Worm (Caenorhabditis elegans) whole organism, late embryonic: Measurements from ENCODE around the gene F44G4.6.
A peak's percentile ranks its signal among the peaks of the same experiment; 100 is the strongest.

ENCODE experiments used
- C08G9.2 ChIP-seq: sonication (generic microtip); optimal IDR thresholded peaks from 2 replicates; lab custom pipeline; 2016; ENCODE audit warnings: mild to moderate bottlenecking, missing genetic modification characterization, moderate library complexity, missing compliant biosample characterization
- F13H6.1 ChIP-seq: sonication (generic microtip); optimal IDR thresholded peaks from 2 replicates; lab custom pipeline; 2016; ENCODE audit warnings: missing genetic modification characterization, missing compliant biosample characterization
- K09A11.1 ChIP-seq: sonication (generic microtip); optimal IDR thresholded peaks from 2 replicates; lab custom pipeline; 2017; ENCODE audit warnings: antibody characterized with exemption, mild to moderate bottlenecking, missing genetic modification characterization, missing compliant biosample characterization; ENCODE audit not compliant: insufficient read depth
- T23F11.4 ChIP-seq: fragments of 200-800 bp; sonication (Bioruptor generic); optimal IDR thresholded peaks from 2 replicates; lab custom pipeline; 2018; ENCODE audit warnings: mild to moderate bottlenecking, missing genetic modification characterization, missing compliant biosample characterization
- Y22D7AL.16 ChIP-seq: sonication (generic microtip); optimal IDR thresholded peaks from 2 replicates; lab custom pipeline; 2016; ENCODE audit warnings: missing genetic modification characterization, missing compliant biosample characterization
- ahr-1 ChIP-seq: sonication (generic microtip); optimal IDR thresholded peaks from 2 replicates; lab custom pipeline; 2016; ENCODE audit warnings: missing genetic modification characterization, missing compliant biosample characterization
- ceh-14 ChIP-seq: sonication (generic microtip); optimal IDR thresholded peaks from 2 replicates; lab custom pipeline; 2016; ENCODE audit warnings: missing genotype, missing genetic modification characterization, missing compliant biosample characterization
- ceh-18 ChIP-seq: sonication (generic microtip); optimal IDR thresholded peaks from 2 replicates; lab custom pipeline; 2016; ENCODE audit warnings: missing genetic modification characterization, missing compliant biosample characterization
- ceh-2 ChIP-seq: sonication (generic microtip); optimal IDR thresholded peaks from 2 replicates; lab custom pipeline; 2016; ENCODE audit warnings: missing genotype, missing genetic modification characterization, missing compliant biosample characterization
- ceh-24 ChIP-seq: sonication (generic microtip); optimal IDR thresholded peaks from 2 replicates; lab custom pipeline; 2016; ENCODE audit warnings: mild to moderate bottlenecking, missing genetic modification characterization, missing compliant biosample characterization
- ceh-6 ChIP-seq: fragments of 200-800 bp; sonication (Bioruptor generic); optimal IDR thresholded peaks from 2 replicates; lab custom pipeline; 2018; ENCODE audit warnings: mild to moderate bottlenecking, missing genetic modification characterization, missing compliant biosample characterization
- che-1 ChIP-seq: sonication (generic microtip); optimal IDR thresholded peaks from 2 replicates; lab custom pipeline; 2016; ENCODE audit warnings: mild to moderate bottlenecking, missing genetic modification characterization, missing compliant biosample characterization
- ets-4 ChIP-seq: sonication (generic microtip); optimal IDR thresholded peaks from 2 replicates; lab custom pipeline; 2016; ENCODE audit warnings: missing genetic modification characterization, missing compliant biosample characterization
- fkh-10 ChIP-seq: fragments of 150-350 bp; optimal IDR thresholded peaks from 2 replicates; lab custom pipeline; 2014; ENCODE audit warnings: missing biosample characterization, missing genetic modification reagents, missing genetic modification characterization
- fkh-6 ChIP-seq: sonication (generic microtip); optimal IDR thresholded peaks from 2 replicates; lab custom pipeline; 2016; ENCODE audit warnings: missing genetic modification characterization, missing compliant biosample characterization
- hlh-15 ChIP-seq: sonication (generic microtip); optimal IDR thresholded peaks from 2 replicates; lab custom pipeline; 2016; ENCODE audit warnings: missing genetic modification characterization, missing compliant biosample characterization
- hlh-8 ChIP-seq: sonication (generic microtip); optimal IDR thresholded peaks from 2 replicates; lab custom pipeline; 2016; ENCODE audit warnings: missing genotype, missing genetic modification characterization, missing compliant biosample characterization
- lin-11 ChIP-seq: fragments of 200-800 bp; sonication (Bioruptor generic); optimal IDR thresholded peaks from 2 replicates; lab custom pipeline; 2018; ENCODE audit warnings: mild to moderate bottlenecking, missing genetic modification characterization, missing compliant biosample characterization
- madf-2 ChIP-seq: sonication (generic microtip); optimal IDR thresholded peaks from 2 replicates; lab custom pipeline; 2017; ENCODE audit warnings: missing genetic modification characterization, missing compliant biosample characterization
- npax-4 ChIP-seq: sonication (generic microtip); optimal IDR thresholded peaks from 2 replicates; lab custom pipeline; 2016; ENCODE audit warnings: missing genetic modification characterization, missing compliant biosample characterization
- odd-2 ChIP-seq: sonication (generic microtip); optimal IDR thresholded peaks from 2 replicates; lab custom pipeline; 2017; ENCODE audit warnings: antibody characterized with exemption, mild to moderate bottlenecking, missing genetic modification characterization, missing compliant biosample characterization
- pat-9 ChIP-seq: fragments of 200-800 bp; sonication (Bioruptor generic); optimal IDR thresholded peaks from 2 replicates; lab custom pipeline; 2018; ENCODE audit warnings: mild to moderate bottlenecking, missing genetic modification characterization, moderate library complexity, missing compliant biosample characterization
- pha-4 ChIP-seq: fragments of 150-350 bp; optimal IDR thresholded peaks from 2 replicates; lab custom pipeline; 2018; ENCODE audit warnings: missing biosample characterization, missing genetic modification reagents, missing genetic modification characterization
- ref-2 ChIP-seq: sonication (generic microtip); optimal IDR thresholded peaks from 2 replicates; lab custom pipeline; 2016; ENCODE audit warnings: missing genetic modification characterization, missing compliant biosample characterization
- rnt-1 ChIP-seq: sonication (generic microtip); optimal IDR thresholded peaks from 2 replicates; lab custom pipeline; 2016; ENCODE audit warnings: missing genetic modification characterization, missing compliant biosample characterization
- sox-2 ChIP-seq: fragments of 200-800 bp; sonication (Bioruptor generic); IDR thresholded peaks from 2 replicates; pipeline ENCODE4 v1.3.6; 2022; ENCODE audit warnings: missing genetic modification reagents, missing genetic modification characterization, missing compliant biosample characterization
- sox-4 ChIP-seq: sonication (generic microtip); optimal IDR thresholded peaks from 2 replicates; lab custom pipeline; 2017; ENCODE audit warnings: mild to moderate bottlenecking, missing genetic modification characterization, inconsistent platforms, missing compliant biosample characterization
- tbx-2 ChIP-seq: sonication (generic microtip); optimal IDR thresholded peaks from 2 replicates; lab custom pipeline; 2016; ENCODE audit warnings: missing genetic modification characterization, missing compliant biosample characterization
- tbx-7 ChIP-seq: sonication (generic microtip); optimal IDR thresholded peaks from 2 replicates; lab custom pipeline; 2016; ENCODE audit warnings: missing genotype, missing genetic modification characterization, missing compliant biosample characterization
- unc-3 ChIP-seq, 2 experiments: fragments of 200-800 bp in 1 of 2; sonication (Bioruptor generic) in 1 of 2; sonication (generic microtip) in 1 of 2; conservative IDR thresholded peaks in 1 of 2; optimal IDR thresholded peaks in 1 of 2; 2 replicates each; pipeline versions ENCODE4 v1.3.6 to Lab custom; 2016 to 2022; ENCODE audit warnings: missing compliant biosample characterization in 2 of 2, missing genetic modification characterization in 2 of 2, missing genetic modification reagents in 1 of 2
- unc-42 ChIP-seq: sonication (generic microtip); optimal IDR thresholded peaks from 2 replicates; lab custom pipeline; 2016; ENCODE audit warnings: missing genotype, missing genetic modification characterization, missing compliant biosample characterization
- unc-55 ChIP-seq: sonication (generic microtip); optimal IDR thresholded peaks from 2 replicates; lab custom pipeline; 2017; ENCODE audit warnings: missing biosample characterization, missing genetic modification reagents, missing genetic modification characterization
- unc-86 ChIP-seq: sonication (generic microtip); optimal IDR thresholded peaks from 2 replicates; lab custom pipeline; 2016; ENCODE audit warnings: missing genetic modification characterization, missing compliant biosample characterization
- zip-5 ChIP-seq: sonication (generic microtip); optimal IDR thresholded peaks from 2 replicates; lab custom pipeline; 2016; ENCODE audit warnings: missing genetic modification characterization, missing compliant biosample characterization

The F44G4.6 gene

DNA sequence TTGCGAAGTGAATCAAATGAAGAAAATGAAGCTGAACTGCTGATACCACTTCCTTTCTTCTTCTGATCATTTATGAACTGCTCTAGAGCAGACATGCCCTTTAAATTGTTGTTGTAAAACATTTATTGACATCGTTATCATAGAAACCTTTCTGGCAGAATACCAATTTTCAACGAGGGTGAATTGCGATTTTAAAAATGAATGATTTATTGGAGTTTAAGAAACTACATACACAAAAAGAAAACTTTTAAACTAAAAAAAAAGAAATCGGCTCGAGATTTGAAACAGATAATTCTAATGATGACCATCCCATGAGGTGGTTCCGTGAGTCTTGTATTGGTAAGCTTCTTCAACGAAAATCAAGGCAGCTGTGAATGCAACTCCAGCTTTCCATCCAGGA, 37.5 kb downstream of the F44G4.6 start, which contains the start of gene sftd-3:
sftd-3 (minus strand) TSS at position 101 of the 400 bp plus-strand sequence.
- no peak for TF ChIP-seq zip-5 (tag; lab: Kevin White, UChicago)
- no peak for TF ChIP-seq T23F11.4
- no peak for TF ChIP-seq fkh-6 (tag; lab: Kevin White, UChicago)
- no peak for TF ChIP-seq C08G9.2
- TF ChIP-seq pat-9 (tag; lab: Kevin White, UChicago), result no peak
- no peak for TF ChIP-seq Y22D7AL.16 (tag; lab: Kevin White, UChicago)
- no peak for TF ChIP-seq unc-86 (tag; lab: Kevin White, UChicago)
- TF ChIP-seq npax-4 (tag; lab: Kevin White, UChicago), result no peak
- no peak for TF ChIP-seq ceh-6
- no peak for TF ChIP-seq tbx-7
- TF ChIP-seq, all 69 proteins: peak for 0

DNA sequence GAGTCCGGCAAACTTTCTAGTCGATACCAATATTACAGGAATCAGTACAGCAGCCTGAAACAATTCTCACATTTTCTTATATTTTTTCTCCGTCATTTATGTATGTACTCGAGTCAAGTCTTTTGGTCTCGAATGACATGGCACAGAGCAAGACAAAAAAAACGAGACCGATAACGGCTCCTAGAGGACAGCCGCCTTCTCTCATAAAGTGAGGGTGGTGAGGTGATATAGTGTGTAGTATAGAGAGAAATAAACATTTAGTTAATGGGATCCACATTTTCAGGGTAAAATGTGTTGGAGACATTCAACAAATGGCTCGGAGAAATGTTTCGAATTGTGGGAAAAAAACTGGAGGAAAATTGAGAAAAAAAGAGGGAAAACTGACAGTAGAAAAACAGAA, 39.4 kb downstream of the F44G4.6 start:
- TF ChIP-seq ceh-2 (tag; lab: Kevin White, UChicago) (no peak), ceh-18 (tag; lab: Kevin White, UChicago) (peak; percentile 42), hlh-15 (tag; lab: Kevin White, UChicago) (no peak), rnt-1 (tag; lab: Kevin White, UChicago) (no peak)

DNA sequence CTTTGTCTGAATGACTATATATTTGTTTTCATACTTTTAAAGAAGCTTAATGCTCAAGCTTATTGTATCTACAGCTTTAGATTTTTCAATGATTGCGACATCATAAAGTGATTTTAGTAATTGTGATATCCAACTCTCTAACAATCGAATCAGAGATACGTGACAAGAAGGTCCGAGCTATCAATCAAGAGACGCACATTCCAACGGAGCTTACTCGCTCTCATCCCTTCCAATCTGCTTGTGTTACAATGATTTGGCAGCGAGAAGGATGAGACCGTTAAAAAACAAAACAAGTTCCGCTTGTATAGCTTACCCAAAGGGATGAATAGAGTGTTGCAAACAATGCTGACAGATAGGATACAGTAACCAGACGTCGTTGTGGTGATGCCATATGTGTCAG, 40.1 kb downstream of the F44G4.6 start:
- TF ChIP-seq unc-55 (GFP tag; lab: Kevin White, UChicago) (peak; percentile 70), fkh-10 (no peak), pat-9 (tag; lab: Kevin White, UChicago) (no peak)

DNA sequence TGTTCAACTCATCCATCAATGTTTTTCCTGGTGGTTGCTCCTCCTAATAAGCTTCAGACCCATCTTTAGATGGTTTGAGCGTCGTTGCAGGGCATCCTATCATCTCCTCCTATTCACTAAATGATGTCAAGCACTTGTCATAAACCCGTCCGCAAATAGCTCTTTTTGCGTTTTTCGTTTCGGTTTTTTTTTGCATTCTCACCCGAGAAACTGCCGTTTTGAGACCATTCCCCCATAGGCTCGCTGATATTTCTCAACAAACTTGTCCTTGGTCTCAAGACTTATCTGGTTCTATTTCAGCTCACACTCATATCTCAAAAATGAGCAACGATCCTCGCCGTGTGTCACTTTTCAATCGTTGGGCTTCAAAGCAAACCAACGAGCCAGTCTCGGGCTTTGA, 41.2 kb downstream of the F44G4.6 start, which contains the start of gene cal-2:
cal-2 (plus strand) TSS at position 301 of the 400 bp plus-strand sequence.
- TF ChIP-seq hlh-8 (tag; lab: Kevin White, UChicago) (no peak), ahr-1 (no peak), ets-4 (no peak), pat-9 (tag; lab: Kevin White, UChicago) (no peak), madf-2 (tag; lab: Kevin White, UChicago) (no peak), pha-4 (tag; lab: Kevin White, UChicago) (no peak), hlh-15 (tag; lab: Kevin White, UChicago) (no peak), che-1 (tag; lab: Kevin White, UChicago) (no peak), odd-2 (no peak), fkh-6 (tag; lab: Kevin White, UChicago) (no peak), K09A11.1 (tag; lab: Kevin White, UChicago) (no peak), zip-5 (tag; lab: Kevin White, UChicago) (no peak), sox-4 (tag; lab: Kevin White, UChicago) (no peak), ref-2 (tag; lab: Kevin White, UChicago) (no peak), F13H6.1 (no peak), unc-3 (GFP tag; conservative IDR thresholded peaks at IDR 0.05; lab: Robert Waterston, UW) (no peak), unc-3 (tag; optimal IDR thresholded peaks at IDR 0.05; lab: Kevin White, UChicago) (no peak)

DNA sequence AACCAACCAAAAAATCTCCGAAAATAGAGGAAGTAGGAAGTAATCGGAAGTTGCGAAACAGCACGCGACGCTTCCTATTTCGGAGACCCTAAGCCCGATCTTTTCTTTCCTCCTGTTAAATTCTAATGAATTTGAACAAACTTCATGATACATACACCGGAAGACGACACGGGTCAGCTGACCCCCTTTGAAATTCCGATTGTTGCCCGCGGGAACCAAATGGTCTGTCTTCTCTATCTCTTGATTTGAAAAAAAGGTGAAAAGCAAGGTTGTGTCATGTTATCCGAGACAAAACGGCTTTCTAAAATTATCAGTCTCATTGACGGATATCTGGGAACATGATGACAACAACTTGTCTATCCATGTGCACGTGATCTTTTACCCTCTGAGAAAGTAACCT, 42.5 kb downstream of the F44G4.6 start:
- TF ChIP-seq ceh-18 (tag; lab: Kevin White, UChicago) (peak; percentile 16), unc-55 (GFP tag; lab: Kevin White, UChicago) (peak; percentile 66), tbx-7 (no peak), fkh-10 (no peak)

DNA sequence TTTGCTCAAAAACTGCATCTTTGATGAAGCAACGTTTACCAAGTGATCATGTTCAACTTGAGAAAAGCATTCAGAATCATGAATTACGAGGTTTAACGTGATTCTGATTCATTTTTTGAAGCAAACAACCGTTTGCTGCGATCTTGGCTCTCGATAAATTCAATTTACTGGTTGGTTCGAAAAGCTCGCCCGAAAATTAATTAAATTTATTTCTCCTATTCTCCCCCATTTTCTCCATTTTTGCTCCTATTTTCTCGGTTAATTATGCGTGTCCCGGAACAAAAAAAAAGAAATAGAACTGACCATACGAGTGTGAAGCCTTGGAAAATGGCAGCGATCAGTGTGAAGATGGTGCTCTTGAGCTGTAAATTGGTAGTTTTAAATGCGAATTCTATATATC, 44.7 kb downstream of the F44G4.6 start:
- no peak for TF ChIP-seq ahr-1
- TF ChIP-seq lin-11 (tag; lab: Kevin White, UChicago), result no peak
- TF ChIP-seq F13H6.1, result no peak
- TF ChIP-seq sox-2, result no peak
- TF ChIP-seq ceh-24 (tag; lab: Kevin White, UChicago), result no peak
- TF ChIP-seq tbx-2, result no peak
- peak; percentile 9 for TF ChIP-seq ceh-14 (tag; lab: Kevin White, UChicago)
- TF ChIP-seq C08G9.2, result no peak
- TF ChIP-seq unc-42, result peak; percentile 95
